Worm (Caenorhabditis elegans): ENCODE measurements around the gene fbxb-47.

- TF ChIP-seq snpc-4 (GFP tag; optimal IDR thresholded peaks at IDR 0.05) (no peak), snpc-4 (tag; optimal IDR thresholded peaks at IDR 0.05) (no peak), Y53F4B.3 (GFP tag; IDR thresholded peaks at IDR 0.05) (no peak)
Measured at ce11 chrII:1703363-1703762, at the start of gene fbxb-47.
